Worm (Caenorhabditis elegans): ENCODE data around the gene C07A12.2.

Gene C07A12.2

ce11 chrX:4523887-4524350 lies 20.7 kb upstream of the C07A12.2 start, which contains the start of gene pdi-2 (continued):
- TF ChIP-seq D2030.7 (GFP tag; IDR thresholded peaks at IDR 0.05), result 0 out of 2 replicates have a peak, but pooled peaks have one; percentile 18
- peak; percentile 35 for TF ChIP-seq hmg-1.2 (GFP tag; IDR thresholded peaks at IDR 0.05)
- peak; percentile 75 for TF ChIP-seq ztf-26 (tag; optimal IDR thresholded peaks at IDR 0.05)
- peak; percentile 96 for TF ChIP-seq egrh-3 (GFP tag; IDR thresholded peaks at IDR 0.05)
- TF ChIP-seq cebp-1 (GFP tag; IDR thresholded peaks at IDR 0.05), result peak; percentile 58; the same call in 1 of the 2 replicates
- TF ChIP-seq cebp-1 (tag; optimal IDR thresholded peaks at IDR 0.05), result peak; percentile 65
- TF ChIP-seq nhr-80 (tag; optimal IDR thresholded peaks at IDR 0.05), result peak; percentile 54
- 0 out of 2 replicates have a peak, but pooled peaks have one; percentile 19 for TF ChIP-seq lin-26 (GFP tag; IDR thresholded peaks at IDR 0.05)
- TF ChIP-seq B0336.3 (GFP tag; IDR thresholded peaks at IDR 0.05), result peak; percentile 44; the same call in 1 of the 2 replicates
- peak; percentile 74 for TF ChIP-seq chd-7 (tag; optimal IDR thresholded peaks at IDR 0.05)
- no peak for TF ChIP-seq aptf-3 (GFP tag; IDR thresholded peaks at IDR 0.05)
- TF ChIP-seq ama-1 (optimal IDR thresholded peaks at IDR 0.05), result peak; percentile 85
- TF ChIP-seq ama-1 (GFP tag; optimal IDR thresholded peaks at IDR 0.05), result no peak
- TF ChIP-seq somi-1 (GFP tag; optimal IDR thresholded peaks at IDR 0.05), result peak; percentile 75
- peak; percentile 24 for TF ChIP-seq tbp1 (GFP tag; optimal IDR thresholded peaks at IDR 0.05)
- peak; percentile 96 to 98 for TF ChIP-seq let-607 (tag; optimal IDR thresholded peaks at IDR 0.05)
- no peak for TF ChIP-seq F37B4.10 (GFP tag; IDR thresholded peaks at IDR 0.05)
- peak; percentile 41 for TF ChIP-seq gei-17 (GFP tag; optimal IDR thresholded peaks at IDR 0.05)
- TF ChIP-seq atf-7 (tag; optimal IDR thresholded peaks at IDR 0.05), result no peak
- TF ChIP-seq C06A6.2 (GFP tag; conservative IDR thresholded peaks at IDR 0.05), result 0 out of 2 replicates have a peak, but pooled peaks have one; percentile 32
- TF ChIP-seq lin-35 (GFP tag; optimal IDR thresholded peaks at IDR 0.05), result peak in 1 of 3 experiments; percentile 44
- no peak for TF ChIP-seq ceh-91 (GFP tag; IDR thresholded peaks at IDR 0.05)
- TF ChIP-seq die-1 (tag; optimal IDR thresholded peaks at IDR 0.05), result no peak
- TF ChIP-seq Y79H2A.3 (GFP tag; conservative IDR thresholded peaks at IDR 0.05), result no peak
- peak; percentile 51 for TF ChIP-seq K12H6.12 (tag; optimal IDR thresholded peaks at IDR 0.05)
- no peak for TF ChIP-seq Y56A3A.18 (GFP tag; IDR thresholded peaks at IDR 0.05)
- TF ChIP-seq bed-2 (GFP tag; IDR thresholded peaks at IDR 0.05), result peak; percentile 12; the same call in 1 of the 2 replicates
- TF ChIP-seq F52B5.7 (tag; optimal IDR thresholded peaks at IDR 0.05), result peak; percentile 35
- TF ChIP-seq attf-5 (GFP tag; optimal IDR thresholded peaks at IDR 0.05), result peak; percentile 64
- TF ChIP-seq mel-28 (tag; optimal IDR thresholded peaks at IDR 0.05; ENCODE audit: borderline replicate concordance), result no peak
- TF ChIP-seq athp-1 (tag; optimal IDR thresholded peaks at IDR 0.05), result peak; percentile 10
- peak; percentile 70 for TF ChIP-seq mcd-1 (GFP tag; IDR thresholded peaks at IDR 0.05)
- TF ChIP-seq K11D2.4 (GFP tag; IDR thresholded peaks at IDR 0.05), result peak; percentile 74
- peak; percentile 16 for TF ChIP-seq nhr-27 (tag; optimal IDR thresholded peaks at IDR 0.05)
- no peak for TF ChIP-seq ztf-25 (GFP tag; IDR thresholded peaks at IDR 0.05)
- TF ChIP-seq rpc-1 (optimal IDR thresholded peaks at IDR 0.05), result no peak
- no peak for TF ChIP-seq rpc-1 (tag; optimal IDR thresholded peaks at IDR 0.05)
- TF ChIP-seq Y53F4B.3 (GFP tag; IDR thresholded peaks at IDR 0.05), result no peak
- TF ChIP-seq rec-8 (tag; optimal IDR thresholded peaks at IDR 0.05), result no peak
- TF ChIP-seq fkh-3 (tag; optimal IDR thresholded peaks at IDR 0.05), result no peak
- TF ChIP-seq nfyb-1 (GFP tag; IDR thresholded peaks at IDR 0.05), result peak; percentile 100
- no peak for TF ChIP-seq F55B11.4 (tag; optimal IDR thresholded peaks at IDR 0.05; ENCODE audit: borderline replicate concordance, insufficient read depth)
- TF ChIP-seq dox-1 (GFP tag; IDR thresholded peaks at IDR 0.05), result peak; percentile 82
- TF ChIP-seq ztf-28 (GFP tag; IDR thresholded peaks at IDR 0.05), result no peak
- peak; percentile 25 for TF ChIP-seq tlf-1 (GFP tag; optimal IDR thresholded peaks at IDR 0.05)
- no peak for TF ChIP-seq F49E8.2 (tag; optimal IDR thresholded peaks at IDR 0.05; ENCODE audit: insufficient read depth)
- peak; percentile 10 for TF ChIP-seq ztf-18 (tag; optimal IDR thresholded peaks at IDR 0.05)
- TF ChIP-seq F22D6.2 (tag; optimal IDR thresholded peaks at IDR 0.05), result no peak
- peak; percentile 28 for TF ChIP-seq lin-54 (GFP tag; optimal IDR thresholded peaks at IDR 0.05)
